Worm (Caenorhabditis elegans): ENCODE data around the gene sfxn-1.4.

ce11 chrII:11700635-11701034 is 19.6 kb upstream of the sfxn-1.4 start:
- TF ChIP-seq ztf-23 (GFP tag; IDR thresholded peaks at IDR 0.05) (no peak), cog-1 (tag; optimal IDR thresholded peaks at IDR 0.05) (no peak), T22C8.4 (GFP tag; IDR thresholded peaks at IDR 0.05) (no peak)
